Worm (Caenorhabditis elegans): Measurements from ENCODE around the gene F09B12.5.

The F09B12.5 gene

DNA sequence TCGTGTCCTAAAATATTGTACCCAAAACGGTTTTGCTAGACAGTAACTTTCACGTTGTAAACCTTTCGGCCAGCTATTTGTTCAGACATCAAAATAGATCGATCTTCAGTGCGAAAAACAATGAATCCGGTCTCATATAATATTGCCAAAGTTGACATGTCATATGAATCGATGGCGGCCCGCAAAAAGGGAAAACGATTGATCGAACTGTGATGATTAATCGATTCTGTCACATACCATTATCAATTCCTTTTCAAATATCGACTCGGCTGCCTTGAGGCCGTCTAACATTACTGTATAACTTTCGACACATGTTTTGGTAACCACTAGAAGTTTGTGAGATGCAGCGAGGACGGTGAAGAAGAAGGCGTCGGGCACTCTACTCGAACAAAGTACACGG lies 11.6 kb upstream of the F09B12.5 start:
- TF ChIP-seq rec-8 (tag; optimal IDR thresholded peaks at IDR 0.05) (no peak), hrde-1 (tag; optimal IDR thresholded peaks at IDR 0.05; ENCODE audit: borderline replicate concordance) (no peak), fkh-3 (tag; optimal IDR thresholded peaks at IDR 0.05) (no peak), F49E8.2 (tag; optimal IDR thresholded peaks at IDR 0.05; ENCODE audit: insufficient read depth) (no peak), xnd-1 (tag; optimal IDR thresholded peaks at IDR 0.05) (no peak), ekl-4 (GFP tag; IDR thresholded peaks at IDR 0.05) (no peak), atf-7 (tag; optimal IDR thresholded peaks at IDR 0.05) (no peak), nhr-90 (tag; optimal IDR thresholded peaks at IDR 0.05) (no peak), B0019.2 (GFP tag; conservative IDR thresholded peaks at IDR 0.05) (no peak), chd-7 (tag; optimal IDR thresholded peaks at IDR 0.05) (no peak), bed-1 (GFP tag; IDR thresholded peaks at IDR 0.05) (no peak)

DNA sequence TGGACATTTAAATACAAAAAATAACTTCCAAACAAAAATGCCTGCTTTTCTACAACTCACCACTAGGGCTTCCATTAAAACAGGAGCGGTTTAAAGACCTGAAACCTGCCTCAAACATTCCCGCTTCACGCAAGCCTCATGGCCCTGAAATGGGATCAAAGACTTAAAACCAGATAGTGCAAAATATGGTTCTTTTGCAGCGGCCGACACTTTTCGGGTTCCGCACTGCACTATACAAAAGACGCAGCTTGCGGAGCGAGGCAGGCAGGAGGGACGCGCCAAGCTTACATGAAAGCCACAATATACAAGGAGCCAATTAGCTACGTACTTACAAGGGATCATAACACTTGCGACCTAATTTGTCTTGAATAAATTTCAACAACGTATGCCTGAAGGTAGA lies 11.0 kb upstream of the F09B12.5 start:
- TF ChIP-seq snpc-4 (GFP tag; optimal IDR thresholded peaks at IDR 0.05) (peak; percentile 29), snpc-4 (tag; optimal IDR thresholded peaks at IDR 0.05) (peak in 2 of 4 experiments; percentile 88 to 91), snpc-1.1 (tag; optimal IDR thresholded peaks at IDR 0.05; ENCODE audit: insufficient read depth) (peak; percentile 22), hmg-1.2 (GFP tag; IDR thresholded peaks at IDR 0.05) (peak; percentile 35; the same call in 1 of the 2 replicates), lag-1 (GFP tag; IDR thresholded peaks at IDR 0.05) (no peak)

DNA sequence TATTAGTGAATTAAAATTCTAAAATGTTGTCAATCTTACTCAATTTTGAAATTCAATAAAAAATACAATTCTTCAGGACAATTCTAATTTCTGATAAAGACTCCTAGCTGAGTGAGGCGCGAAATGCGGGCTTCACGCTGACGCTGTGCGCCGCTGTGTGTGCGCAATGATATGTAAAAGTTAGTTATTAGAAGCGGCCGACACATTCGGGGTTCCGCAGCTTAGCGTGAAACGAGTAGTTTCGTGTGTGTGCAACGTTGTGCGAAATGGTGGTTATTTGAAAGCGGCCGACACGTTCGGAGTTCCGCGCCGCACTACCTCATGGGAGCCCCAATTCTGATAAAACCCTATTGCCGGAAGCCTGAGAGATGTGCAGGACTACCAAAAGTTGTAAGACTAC lies 9.3 kb upstream of the F09B12.5 start:
- TF ChIP-seq ceh-91 (GFP tag; IDR thresholded peaks at IDR 0.05) (no peak), bed-2 (GFP tag; IDR thresholded peaks at IDR 0.05) (no peak), dpl-1 (GFP tag; optimal IDR thresholded peaks at IDR 0.05) (no peak), snpc-1.1 (tag; optimal IDR thresholded peaks at IDR 0.05; ENCODE audit: insufficient read depth) (peak; percentile 30), snpc-4 (GFP tag; optimal IDR thresholded peaks at IDR 0.05) (no peak), snpc-4 (tag; optimal IDR thresholded peaks at IDR 0.05) (peak in 2 of 4 experiments; percentile 51 to 80), ekl-4 (GFP tag; IDR thresholded peaks at IDR 0.05) (no peak), attf-3 (GFP tag; conservative IDR thresholded peaks at IDR 0.05) (no peak), sdz-38 (tag; optimal IDR thresholded peaks at IDR 0.05) (no peak), Y95B8A.8 (GFP tag; IDR thresholded peaks at IDR 0.05) (0 out of 2 replicates have a peak, but pooled peaks have one; percentile 7), madf-3 (GFP tag; IDR thresholded peaks at IDR 0.05) (no peak)

DNA sequence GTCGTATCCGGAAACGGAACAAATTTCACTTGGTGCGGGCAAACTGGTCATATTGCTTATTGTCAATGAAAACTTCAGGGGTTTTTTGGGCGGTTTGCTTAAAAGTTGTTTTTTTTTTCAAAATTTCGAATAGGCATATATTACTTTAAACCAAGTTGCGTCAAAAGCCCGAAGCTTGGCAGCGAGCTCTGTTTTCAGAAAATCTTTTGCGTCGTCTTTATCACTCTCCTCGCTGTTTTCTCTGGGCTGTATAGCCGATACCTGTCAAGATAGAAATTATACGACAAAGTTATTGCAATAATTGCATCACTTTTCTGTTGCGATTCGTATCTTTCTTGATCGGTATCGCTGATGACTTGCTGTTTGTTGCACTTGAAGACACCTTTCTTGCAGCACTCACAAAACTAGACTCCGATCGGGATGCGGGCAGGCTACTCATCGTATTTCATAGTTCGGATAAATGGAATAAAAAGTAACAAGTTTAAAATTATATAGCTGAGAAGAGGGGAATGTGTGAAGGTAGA lies 8.4 kb upstream of the F09B12.5 start, which contains the start of the genes H40L08.3 and H40L08.9:
TSS of gene H40L08.3 (minus strand) at position 51 of the 524 bp plus-strand sequence.
TSS of gene H40L08.9 (minus strand) at position 439 of the 524 bp plus-strand sequence.
- TF ChIP-seq tlf-1 (GFP tag; optimal IDR thresholded peaks at IDR 0.05): no peak
- TF ChIP-seq madf-6 (GFP tag; IDR thresholded peaks at IDR 0.05): no peak
- TF ChIP-seq mes-4 (tag; optimal IDR thresholded peaks at IDR 0.05): no peak
- TF ChIP-seq atf-7 (tag; optimal IDR thresholded peaks at IDR 0.05): peak; percentile 6
- peak; percentile 22 for TF ChIP-seq ztf-22 (GFP tag; optimal IDR thresholded peaks at IDR 0.05)
- no peak for TF ChIP-seq F57C9.4 (tag; optimal IDR thresholded peaks at IDR 0.05)
- TF ChIP-seq ztf-26 (tag; optimal IDR thresholded peaks at IDR 0.05): peak; percentile 77
- TF ChIP-seq gei-17 (GFP tag; optimal IDR thresholded peaks at IDR 0.05): peak; percentile 22
- no peak for TF ChIP-seq cebp-2 (GFP tag; IDR thresholded peaks at IDR 0.05)
- peak; percentile 42 for TF ChIP-seq zim-3 (tag; optimal IDR thresholded peaks at IDR 0.05)
- TF ChIP-seq nhr-120 (GFP tag; IDR thresholded peaks at IDR 0.05): no peak
- TF ChIP-seq dox-1 (GFP tag; IDR thresholded peaks at IDR 0.05): peak; percentile 42
- 0 out of 2 replicates have a peak, but pooled peaks have one; percentile 51 for TF ChIP-seq nfya-2 (GFP tag; IDR thresholded peaks at IDR 0.05)
- TF ChIP-seq ama-1 (optimal IDR thresholded peaks at IDR 0.05): peak; percentile 92
- no peak for TF ChIP-seq ama-1 (GFP tag; optimal IDR thresholded peaks at IDR 0.05)
- TF ChIP-seq mel-28 (tag; optimal IDR thresholded peaks at IDR 0.05; ENCODE audit: borderline replicate concordance): peak; percentile 6
- no peak for TF ChIP-seq hsf-1 (GFP tag; IDR thresholded peaks at IDR 0.05)
- peak; percentile 52 for TF ChIP-seq nfyb-1 (GFP tag; IDR thresholded peaks at IDR 0.05)
- TF ChIP-seq cebp-1 (GFP tag; IDR thresholded peaks at IDR 0.05): no peak
- TF ChIP-seq cebp-1 (tag; optimal IDR thresholded peaks at IDR 0.05): no peak
- TF ChIP-seq C17E4.6 (GFP tag; IDR thresholded peaks at IDR 0.05): 0 out of 2 replicates have a peak, but pooled peaks have one; percentile 3
- TF ChIP-seq nhr-179 (tag; optimal IDR thresholded peaks at IDR 0.05): no peak

Data from whole organism, young adult.